Worm (Caenorhabditis elegans) whole organism, young adult: ENCODE data around the gene clec-219.

Experiments used
- F22D6.2 ChIP-seq: sonication (generic microtip); optimal IDR thresholded peaks from 2 replicates; lab custom pipeline; 2016; ENCODE audit warnings: mild to moderate bottlenecking, missing genetic modification characterization, missing compliant biosample characterization
- F49E8.2 ChIP-seq: sonication (generic microtip); optimal IDR thresholded peaks from 3 replicates; lab custom pipeline; 2017; ENCODE audit warnings: missing genetic modification characterization, mild to moderate bottlenecking, missing compliant biosample characterization, antibody characterized with exemption, moderate library complexity; ENCODE audit not compliant: insufficient read depth
- F52B5.7 ChIP-seq: sonication (generic microtip); optimal IDR thresholded peaks from 2 replicates; lab custom pipeline; 2016; ENCODE audit warnings: mild to moderate bottlenecking, missing genetic modification characterization, missing compliant biosample characterization
- T26A5.8 ChIP-seq: sonication (generic microtip); optimal IDR thresholded peaks from 2 replicates; lab custom pipeline; 2016; ENCODE audit warnings: missing genetic modification characterization, missing compliant biosample characterization
- Y79H2A.3 ChIP-seq: fragments of 200-800 bp; sonication (Bioruptor generic); conservative IDR thresholded peaks from 2 replicates; pipeline ENCODE4 v1.3.6; 2022; ENCODE audit warnings: missing genetic modification reagents, missing genetic modification characterization, missing compliant biosample characterization
- cebp-1 ChIP-seq, 2 experiments: fragments of 200-800 bp in 1 of 2; sonication (Bioruptor generic) in 1 of 2; sonication (generic microtip) in 1 of 2; IDR thresholded peaks in 1 of 2; optimal IDR thresholded peaks in 1 of 2; 2 replicates each; pipeline versions ENCODE4 v1.3.6 to Lab custom; 2017 to 2022; ENCODE audit warnings: missing compliant biosample characterization in 2 of 2, missing genetic modification characterization in 2 of 2, mild to moderate bottlenecking in 1 of 2, missing genetic modification reagents in 1 of 2, moderate library complexity in 1 of 2
- cebp-2 ChIP-seq: fragments of 200-800 bp; sonication (Bioruptor generic); IDR thresholded peaks from 2 replicates; pipeline ENCODE4 v1.3.6; 2022; ENCODE audit warnings: missing genetic modification characterization, missing compliant biosample characterization
- ceh-79 ChIP-seq: sonication (generic microtip); optimal IDR thresholded peaks from 2 replicates; lab custom pipeline; 2017; ENCODE audit warnings: mild to moderate bottlenecking, missing genetic modification characterization, missing compliant biosample characterization
- ceh-91 ChIP-seq: fragments of 200-800 bp; sonication (Bioruptor generic); IDR thresholded peaks from 2 replicates; pipeline ENCODE4 v1.3.6; 2022; ENCODE audit warnings: missing genetic modification reagents, missing genetic modification characterization, missing compliant biosample characterization
- die-1 ChIP-seq: sonication (generic microtip); optimal IDR thresholded peaks from 2 replicates; lab custom pipeline; 2016; ENCODE audit warnings: missing genotype, mild to moderate bottlenecking, missing genetic modification characterization, missing compliant biosample characterization
- dox-1 ChIP-seq: fragments of 200-800 bp; sonication (Bioruptor generic); IDR thresholded peaks from 2 replicates; pipeline ENCODE4 v1.3.6; 2022; ENCODE audit warnings: missing genetic modification reagents, missing genetic modification characterization, missing compliant biosample characterization
- egl-18 ChIP-seq: fragments of 200-800 bp; sonication (Bioruptor generic); IDR thresholded peaks from 2 replicates; pipeline ENCODE4 v1.3.6; 2022; ENCODE audit warnings: missing genetic modification reagents, missing genetic modification characterization, missing compliant biosample characterization
- hlh-12 ChIP-seq: sonication (generic microtip); optimal IDR thresholded peaks from 2 replicates; lab custom pipeline; 2016; ENCODE audit warnings: missing genetic modification characterization, missing compliant biosample characterization
- hmg-20 ChIP-seq: fragments of 200-800 bp; sonication (Bioruptor generic); IDR thresholded peaks from 2 replicates; pipeline ENCODE4 v1.3.6; 2022; ENCODE audit warnings: missing genetic modification reagents, missing genetic modification characterization, missing compliant biosample characterization
- lag-1 ChIP-seq: fragments of 200-800 bp; sonication (Bioruptor generic); IDR thresholded peaks from 2 replicates; pipeline ENCODE4 v1.3.6; 2022; ENCODE audit warnings: missing genetic modification reagents, missing genetic modification characterization, missing compliant biosample characterization
- let-526 ChIP-seq: fragments of 200-800 bp; sonication (Bioruptor generic); IDR thresholded peaks from 2 replicates; pipeline ENCODE4 v1.3.6; 2022; ENCODE audit warnings: missing genetic modification reagents, missing genetic modification characterization, missing compliant biosample characterization
- let-607 ChIP-seq, 2 experiments: fragments of 200-800 bp in 1 of 2; sonication (Bioruptor generic) in 1 of 2; sonication (generic microtip) in 1 of 2; optimal IDR thresholded peaks; 2 replicates each; lab custom pipeline; 2016 to 2018; ENCODE audit warnings: mild to moderate bottlenecking in 2 of 2, missing compliant biosample characterization in 2 of 2, missing genetic modification characterization in 2 of 2, moderate library complexity in 2 of 2, missing genotype in 1 of 2
- lin-40 ChIP-seq: sonication (generic microtip); optimal IDR thresholded peaks from 2 replicates; lab custom pipeline; 2016; ENCODE audit warnings: missing genetic modification characterization, mild to moderate bottlenecking, missing compliant biosample characterization, missing genotype, missing genetic modification reagents
- lir-1 ChIP-seq: fragments of 200-800 bp; sonication (Bioruptor generic); conservative IDR thresholded peaks from 2 replicates; pipeline ENCODE4 v1.3.6; 2022; ENCODE audit warnings: missing genetic modification reagents, missing genetic modification characterization, missing compliant biosample characterization
- madf-8 ChIP-seq: fragments of 200-800 bp; sonication (Bioruptor generic); conservative IDR thresholded peaks from 2 replicates; pipeline ENCODE4 v1.3.6; 2022; ENCODE audit warnings: missing genetic modification reagents, missing genetic modification characterization, missing compliant biosample characterization
- mxl-1 ChIP-seq: sonication (generic microtip); optimal IDR thresholded peaks from 2 replicates; lab custom pipeline; 2016; ENCODE audit warnings: missing genetic modification characterization, missing compliant biosample characterization
- nhr-27 ChIP-seq: fragments of 200-800 bp; sonication (Bioruptor generic); optimal IDR thresholded peaks from 2 replicates; lab custom pipeline; 2018; ENCODE audit warnings: mild to moderate bottlenecking, missing genetic modification characterization, moderate library complexity, missing compliant biosample characterization
- nhr-80 ChIP-seq: sonication (generic microtip); optimal IDR thresholded peaks from 2 replicates; lab custom pipeline; 2016; ENCODE audit warnings: missing genetic modification characterization, missing compliant biosample characterization
- pha-4 ChIP-seq: fragments of 150-350 bp; sonication (generic microtip); optimal IDR thresholded peaks from 2 replicates; lab custom pipeline; 2014; ENCODE audit warnings: missing biosample characterization, missing genetic modification reagents, missing genetic modification characterization
- sea-2 ChIP-seq: fragments of 200-800 bp; sonication (Bioruptor generic); IDR thresholded peaks from 2 replicates; pipeline ENCODE4 v1.3.6; 2022; ENCODE audit warnings: missing genetic modification characterization, missing compliant biosample characterization
- snpc-1.3 ChIP-seq: sonication (generic microtip); optimal IDR thresholded peaks from 2 replicates; lab custom pipeline; 2017; ENCODE audit warnings: missing genetic modification characterization, mild to moderate bottlenecking, missing compliant biosample characterization, antibody characterized with exemption, moderate library complexity, missing genotype, missing genetic modification reagents; ENCODE audit not compliant: insufficient read depth
- snpc-4 ChIP-seq, 5 experiments: fragments of 150-350 bp in 1 of 5; sonication (generic microtip) in 4 of 5; optimal IDR thresholded peaks; 2 replicates each; lab custom pipeline; 2014 to 2018; ENCODE audit warnings: missing genetic modification characterization in 5 of 5, missing biosample characterization in 3 of 5, antibody characterized with exemption in 2 of 5, mild to moderate bottlenecking in 2 of 5, missing compliant biosample characterization in 2 of 5, missing genotype in 2 of 5, moderate library complexity in 2 of 5, missing genetic modification reagents in 1 of 5
- ztf-25 ChIP-seq: fragments of 200-800 bp; sonication (Bioruptor generic); IDR thresholded peaks from 2 replicates; pipeline ENCODE4 v1.3.6; 2022; ENCODE audit warnings: missing genetic modification reagents, missing genetic modification characterization, missing compliant biosample characterization
- ztf-6 ChIP-seq: fragments of 200-800 bp; sonication (Bioruptor generic); IDR thresholded peaks from 2 replicates; pipeline ENCODE4 v1.3.6; 2022; ENCODE audit warnings: missing genetic modification reagents, missing genetic modification characterization, missing compliant biosample characterization

The clec-219 gene

DNA sequence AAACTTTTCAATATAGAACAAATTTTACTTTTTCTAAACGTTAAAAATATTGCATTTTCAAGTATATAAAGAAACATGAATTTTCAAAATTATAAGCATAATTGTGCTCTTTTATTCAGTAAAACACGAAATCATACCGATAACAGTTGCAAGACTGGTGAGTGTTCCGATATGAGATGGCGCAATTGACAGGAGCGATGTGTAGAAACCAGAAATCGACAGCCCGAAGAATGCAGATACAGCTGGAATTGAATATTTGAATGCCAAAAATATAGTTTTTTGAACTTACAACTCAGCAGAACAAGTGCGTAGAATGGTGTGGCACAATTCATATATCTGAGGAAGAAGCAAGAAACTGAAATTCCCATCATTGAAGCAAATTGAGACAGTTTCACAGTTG is 35.3 kb upstream of the clec-219 start:
- TF ChIP-seq mxl-1 (tag; lab: Kevin White, UChicago), result no peak
- TF ChIP-seq nhr-80 (tag; lab: Kevin White, UChicago), result peak; percentile 35
- TF ChIP-seq let-607 (tag; optimal IDR thresholded peaks at IDR 0.05; lab: Kevin White, UChicago), result peak in 1 of 2 experiments; percentile 52
- no peak for TF ChIP-seq die-1 (tag; lab: Kevin White, UChicago)
- TF ChIP-seq T26A5.8 (tag; lab: Kevin White, UChicago), result no peak

ce11 chrV:8284800-8285199 is 33.4 kb upstream of the clec-219 start, which contains the start of gene slc-17.5:
Gene slc-17.5 (minus strand): TSS chrV:8284900.
- TF ChIP-seq hlh-12 (no peak), snpc-1.3 (tag; lab: Kevin White, UChicago) (no peak), lag-1 (GFP tag; lab: Robert Waterston, UW) (no peak), F49E8.2 (tag; lab: Kevin White, UChicago) (no peak), cebp-1 (GFP tag; IDR thresholded peaks at IDR 0.05; lab: Robert Waterston, UW) (no peak), cebp-1 (tag; optimal IDR thresholded peaks at IDR 0.05; lab: Kevin White, UChicago) (no peak), Y79H2A.3 (no peak)

DNA sequence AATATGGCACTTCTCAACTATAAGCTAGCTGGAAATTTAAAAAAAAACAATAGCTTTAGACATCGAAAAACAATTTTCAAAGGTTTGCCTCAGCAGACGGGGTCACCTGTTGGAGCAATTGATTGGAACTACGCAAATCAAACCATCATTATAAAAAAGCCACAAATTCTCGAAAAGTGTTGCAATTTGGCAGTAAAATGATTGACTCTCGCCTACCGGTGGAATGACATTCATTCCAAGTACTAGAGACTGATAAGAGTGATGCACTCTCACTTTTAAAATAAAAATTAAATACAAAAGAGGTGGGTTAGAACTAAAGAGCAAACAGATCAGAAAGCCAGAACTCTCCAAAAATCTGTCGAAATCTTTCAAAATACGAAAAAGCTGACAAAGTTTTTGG is 32.8 kb upstream of the clec-219 start:
- TF ChIP-seq ztf-6 (GFP tag; lab: Robert Waterston, UW), result no peak
- no peak for TF ChIP-seq F49E8.2 (tag; lab: Kevin White, UChicago)
- TF ChIP-seq let-526 (GFP tag; lab: Robert Waterston, UW), result no peak
- TF ChIP-seq nhr-80 (tag; lab: Kevin White, UChicago), result peak; percentile 66

DNA sequence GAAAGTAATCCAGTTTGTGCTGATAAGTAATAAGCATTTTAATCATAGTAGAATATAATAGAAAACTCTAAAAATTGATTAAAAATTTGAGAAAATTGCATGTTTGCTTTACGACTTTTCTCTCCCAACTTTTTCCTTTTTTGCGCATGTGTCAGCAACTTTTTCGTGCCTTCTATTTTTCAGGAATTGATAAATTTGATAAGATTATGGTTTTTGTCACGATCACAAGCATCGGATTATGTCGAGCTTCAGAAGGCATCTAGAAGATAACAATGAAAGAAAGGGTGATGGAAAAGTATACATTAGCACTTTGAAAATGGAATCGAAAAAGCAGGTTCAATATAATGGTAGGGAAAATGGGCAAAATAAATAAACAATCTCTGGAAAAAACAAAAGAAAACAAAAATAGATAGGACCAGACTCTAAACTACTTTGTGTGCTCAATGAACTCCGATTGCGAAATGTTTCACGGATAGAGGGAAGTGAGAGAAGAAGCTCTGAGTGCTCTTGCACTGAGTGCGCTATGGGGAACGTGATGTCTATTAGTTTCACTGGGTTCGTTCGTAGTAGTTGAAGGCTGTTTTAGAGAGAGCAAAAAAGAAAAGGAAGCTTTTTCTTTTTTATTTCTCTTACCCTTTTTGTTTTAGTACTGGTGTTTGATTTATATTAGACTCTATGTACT is 30.0 kb upstream of the clec-219 start:
- TF ChIP-seq ztf-25 (GFP tag; lab: Robert Waterston, UW) (no peak), lir-1 (GFP tag; lab: Robert Waterston, UW) (no peak), snpc-4 (GFP tag; optimal IDR thresholded peaks at IDR 0.05; lab: Kevin White, UChicago) (no peak), snpc-4 (tag; optimal IDR thresholded peaks at IDR 0.05; lab: Kevin White, UChicago) (peak in 1 of 4 experiments; percentile 7), nhr-80 (tag; lab: Kevin White, UChicago) (peak; percentile 36), madf-8 (GFP tag; lab: Robert Waterston, UW) (no peak), cebp-1 (GFP tag; IDR thresholded peaks at IDR 0.05; lab: Robert Waterston, UW) (peak; percentile 81; the same call in 1 of the 2 replicates), cebp-1 (tag; optimal IDR thresholded peaks at IDR 0.05; lab: Kevin White, UChicago) (peak; percentile 94)
- TF ChIP-seq, all 124 proteins: peak for 3

ce11 chrV:8291764-8292163 is 26.5 kb upstream of the clec-219 start, which contains the start of gene srg-33:
Gene srg-33 (plus strand): TSS chrV:8292064.
- TF ChIP-seq ceh-91 (GFP tag; lab: Robert Waterston, UW), result no peak
- no peak for TF ChIP-seq lin-40 (tag; lab: Kevin White, UChicago)
- TF ChIP-seq sea-2 (GFP tag; lab: Robert Waterston, UW), result no peak
- TF ChIP-seq snpc-4 (GFP tag; optimal IDR thresholded peaks at IDR 0.05; lab: Kevin White, UChicago), result no peak
- no peak for TF ChIP-seq snpc-4 (tag; optimal IDR thresholded peaks at IDR 0.05; lab: Kevin White, UChicago)
- TF ChIP-seq T26A5.8 (tag; lab: Kevin White, UChicago), result no peak
- TF ChIP-seq pha-4 (tag; lab: Kevin White, UChicago), result no peak
- TF ChIP-seq lir-1 (GFP tag; lab: Robert Waterston, UW), result no peak
- TF ChIP-seq dox-1 (GFP tag; lab: Robert Waterston, UW), result no peak
- no peak for TF ChIP-seq ceh-79
- TF ChIP-seq hmg-20 (GFP tag; lab: Robert Waterston, UW), result no peak
- no peak for TF ChIP-seq cebp-2 (GFP tag; lab: Robert Waterston, UW)
- TF ChIP-seq egl-18, result no peak
- TF ChIP-seq ztf-6 (GFP tag; lab: Robert Waterston, UW), result no peak
- no peak for TF ChIP-seq F22D6.2
- no peak for TF ChIP-seq F52B5.7
- no peak for TF ChIP-seq nhr-27 (tag; lab: Kevin White, UChicago)
